Worm (Caenorhabditis elegans) whole organism, early embryonic: Measurements from ENCODE around the gene ZK185.5.

Source experiments
- B0310.2 ChIP-seq: sonication (generic microtip); optimal IDR thresholded peaks from 2 replicates; lab custom pipeline; 2016; ENCODE audit warnings: mild to moderate bottlenecking, missing genetic modification characterization, missing compliant biosample characterization
- ama-1 ChIP-seq: fragments of 150-350 bp; optimal IDR thresholded peaks from 2 replicates; lab custom pipeline; 2014
- ceh-13 ChIP-seq: fragments of 200-800 bp; sonication (Bioruptor generic); optimal IDR thresholded peaks from 2 replicates; lab custom pipeline; 2018; ENCODE audit warnings: mild to moderate bottlenecking, missing genetic modification characterization, missing compliant biosample characterization
- ets-7 ChIP-seq: sonication (generic microtip); optimal IDR thresholded peaks from 2 replicates; lab custom pipeline; 2016; ENCODE audit warnings: missing genotype, missing genetic modification characterization, missing compliant biosample characterization
- flt-1 ChIP-seq: fragments of 200-800 bp; sonication (Bioruptor generic); IDR thresholded peaks from 2 replicates; pipeline ENCODE4 v1.3.6; 2022; ENCODE audit warnings: missing genetic modification characterization, missing compliant biosample characterization
- hmg-4 ChIP-seq: fragments of 200-800 bp; sonication (Bioruptor generic); optimal IDR thresholded peaks from 2 replicates; lab custom pipeline; 2018; ENCODE audit warnings: mild to moderate bottlenecking, missing genetic modification characterization, missing compliant biosample characterization
- scrt-1 ChIP-seq: fragments of 200-800 bp; sonication (Bioruptor generic); IDR thresholded peaks from 2 replicates; pipeline ENCODE4 v1.3.6; 2022; ENCODE audit warnings: missing genetic modification characterization, missing compliant biosample characterization
- sea-1 ChIP-seq: fragments of 200-800 bp; sonication (Bioruptor generic); conservative IDR thresholded peaks from 2 replicates; pipeline ENCODE4 v1.3.6; 2022; ENCODE audit warnings: missing genetic modification characterization, missing compliant biosample characterization
- tbx-11 ChIP-seq: fragments of 200-800 bp; sonication (Bioruptor generic); IDR thresholded peaks from 2 replicates; pipeline ENCODE4 v1.3.6; 2022; ENCODE audit warnings: missing genetic modification characterization, missing compliant biosample characterization
- tbx-37 ChIP-seq: fragments of 200-800 bp; sonication (Bioruptor generic); conservative IDR thresholded peaks from 2 replicates; pipeline ENCODE4 v1.3.6; 2022; ENCODE audit warnings: missing genetic modification reagents, missing genetic modification characterization, missing compliant biosample characterization
- tra-4 ChIP-seq: sonication (generic microtip); optimal IDR thresholded peaks from 2 replicates; lab custom pipeline; 2017; ENCODE audit warnings: missing genetic modification characterization, missing compliant biosample characterization

DNA sequence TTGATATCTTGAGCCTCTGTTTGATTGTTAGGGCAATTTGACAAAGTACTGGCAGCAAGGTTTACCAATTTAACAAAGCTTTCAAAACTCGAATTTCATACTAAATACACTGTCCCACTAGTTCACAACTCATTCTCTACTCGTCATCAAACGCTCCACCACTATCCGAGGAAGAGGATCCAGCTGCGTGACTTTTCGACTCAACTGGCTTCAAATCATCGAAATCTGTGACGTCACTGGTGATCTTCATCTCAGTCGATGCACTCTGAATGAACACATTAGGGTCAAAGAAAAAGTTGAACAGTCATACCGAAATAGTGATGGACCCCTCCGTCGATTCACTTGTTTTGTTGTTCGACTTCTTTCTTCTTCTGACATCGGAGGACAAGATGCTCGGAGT lies 20.2 kb upstream of the ZK185.5 start:
- TF ChIP-seq ceh-13 (GFP tag; lab: Kevin White, UChicago) (no peak), hmg-4 (GFP tag; lab: Kevin White, UChicago) (no peak), ets-7 (no peak), B0310.2 (no peak), scrt-1 (no peak), flt-1 (no peak), ama-1 (no peak), tbx-11 (no peak), sea-1 (GFP tag; lab: Robert Waterston, UW) (no peak), tra-4 (tag; lab: Kevin White, UChicago) (no peak), tbx-37 (GFP tag; lab: Robert Waterston, UW) (no peak)
